Fruit fly (Drosophila melanogaster) whole organism, pupa: ENCODE results near the gene Ptip.

Experiments
- EcR ChIP-seq: fragments of 200-800 bp; sonication (Bioruptor generic); optimal IDR thresholded peaks from 3 replicates; lab custom pipeline; 2019; ENCODE audit warnings: missing biosample characterization, missing genetic modification characterization, mild to moderate bottlenecking, moderate library complexity, missing genetic modification reagents
- Pif1B ChIP-seq: fragments of 200-800 bp; sonication (Bioruptor generic); optimal IDR thresholded peaks from 3 replicates; lab custom pipeline; 2016; ENCODE audit warnings: missing biosample characterization, missing genetic modification characterization

- TF ChIP-seq EcR (GFP tag; lab: Kevin White, UChicago) = no peak
- TF ChIP-seq Pif1B (GFP tag; lab: Kevin White, UChicago) = no peak
Observed at dm6 chr3L:13986330-13986729, 42.6 kb downstream of the Ptip start, which contains the start of gene CG17362.
